Worm (Caenorhabditis elegans) whole organism, L2 larva: ENCODE data around the gene zip-12.

Experiments used
- C34F6.9 ChIP-seq: fragments of 150-350 bp; optimal IDR thresholded peaks from 2 replicates; lab custom pipeline; 2014; ENCODE audit warnings: missing biosample characterization, missing genetic modification characterization
- F13H6.1 ChIP-seq: sonication (generic microtip); optimal IDR thresholded peaks from 2 replicates; lab custom pipeline; 2016; ENCODE audit warnings: missing genetic modification characterization, missing compliant biosample characterization
- R02D3.7 ChIP-seq: fragments of 150-350 bp; optimal IDR thresholded peaks from 2 replicates; lab custom pipeline; 2014; ENCODE audit warnings: missing biosample characterization, missing genetic modification characterization
- Y55F3AM.14 ChIP-seq: fragments of 200-800 bp; sonication (Bioruptor generic); optimal IDR thresholded peaks from 2 replicates; lab custom pipeline; 2018; ENCODE audit warnings: mild to moderate bottlenecking, missing genetic modification characterization, missing compliant biosample characterization
- ZK546.5 ChIP-seq: sonication (generic microtip); optimal IDR thresholded peaks from 2 replicates; lab custom pipeline; 2017; ENCODE audit warnings: missing biosample characterization, missing genetic modification characterization
- alr-1 ChIP-seq: fragments of 150-350 bp; optimal IDR thresholded peaks from 2 replicates; lab custom pipeline; 2014; ENCODE audit warnings: missing biosample characterization, missing genetic modification characterization
- aly-2 ChIP-seq: fragments of 150-350 bp; optimal IDR thresholded peaks from 2 replicates; lab custom pipeline; 2014; ENCODE audit warnings: missing biosample characterization, missing genetic modification characterization
- ama-1 ChIP-seq: fragments of 150-350 bp; optimal IDR thresholded peaks from 2 replicates; lab custom pipeline; 2018; ENCODE audit warnings: inconsistent platforms
- blmp-1 ChIP-seq: sonication (generic microtip); optimal IDR thresholded peaks from 2 replicates; lab custom pipeline; 2017; ENCODE audit warnings: missing genetic modification characterization, mild to moderate bottlenecking, missing compliant biosample characterization, antibody characterized with exemption, moderate library complexity; ENCODE audit not compliant: insufficient read depth
- ceh-82 ChIP-seq: fragments of 150-350 bp; optimal IDR thresholded peaks from 2 replicates; lab custom pipeline; 2014; ENCODE audit warnings: missing biosample characterization, missing genetic modification characterization
- crh-2 ChIP-seq: sonication (generic microtip); optimal IDR thresholded peaks from 2 replicates; lab custom pipeline; 2017; ENCODE audit warnings: missing biosample characterization, missing genetic modification characterization
- dmd-4 ChIP-seq: sonication (generic microtip); optimal IDR thresholded peaks from 2 replicates; lab custom pipeline; 2017; ENCODE audit warnings: missing biosample characterization, missing genetic modification characterization
- egl-27 ChIP-seq: sonication (generic microtip); optimal IDR thresholded peaks from 3 replicates; lab custom pipeline; 2017; ENCODE audit warnings: missing biosample characterization, missing genetic modification reagents, missing genetic modification characterization
- elt-3 ChIP-seq: sonication (generic microtip); optimal IDR thresholded peaks from 2 replicates; lab custom pipeline; 2017; ENCODE audit warnings: missing biosample characterization, missing genetic modification characterization
- fos-1 ChIP-seq: fragments of 150-350 bp; optimal IDR thresholded peaks from 2 replicates; lab custom pipeline; 2014; ENCODE audit warnings: missing biosample characterization, missing genetic modification characterization
- gmeb-1 ChIP-seq: fragments of 150-350 bp; optimal IDR thresholded peaks from 2 replicates; lab custom pipeline; 2014; ENCODE audit warnings: missing biosample characterization, missing genetic modification characterization
- lin-11 ChIP-seq: fragments of 150-350 bp; sonication (generic microtip); optimal IDR thresholded peaks from 2 replicates; lab custom pipeline; 2014; ENCODE audit warnings: missing biosample characterization, missing genetic modification characterization, inconsistent platforms, mixed read lengths
- lin-13 ChIP-seq: fragments of 150-350 bp; optimal IDR thresholded peaks from 2 replicates; lab custom pipeline; 2014; ENCODE audit warnings: missing biosample characterization, missing genetic modification reagents, missing genetic modification characterization
- lin-39 ChIP-seq: fragments of 150-350 bp; optimal IDR thresholded peaks from 2 replicates; lab custom pipeline; 2014; ENCODE audit warnings: missing biosample characterization, missing genetic modification reagents, missing genetic modification characterization
- lsy-2 ChIP-seq, 2 experiments: fragments of 150-350 bp in 1 of 2; sonication (generic microtip) in 1 of 2; optimal IDR thresholded peaks; 2 replicates each; lab custom pipeline; 2014 to 2017; ENCODE audit warnings: missing biosample characterization in 2 of 2, missing genetic modification characterization in 2 of 2
- mab-5 ChIP-seq: fragments of 150-350 bp; optimal IDR thresholded peaks from 2 replicates; lab custom pipeline; 2014; ENCODE audit warnings: missing biosample characterization, missing genetic modification characterization
- mbf-1 ChIP-seq: sonication (generic microtip); optimal IDR thresholded peaks from 2 replicates; lab custom pipeline; 2017; ENCODE audit warnings: missing biosample characterization, missing genetic modification characterization
- mdl-1 ChIP-seq, 2 experiments: fragments of 150-350 bp in 1 of 2; sonication (generic microtip) in 1 of 2; optimal IDR thresholded peaks; 2 replicates each; lab custom pipeline; 2017; ENCODE audit warnings: missing biosample characterization in 2 of 2, missing genetic modification characterization in 2 of 2
- nhr-10 ChIP-seq: sonication (generic microtip); optimal IDR thresholded peaks from 2 replicates; lab custom pipeline; 2017; ENCODE audit warnings: missing biosample characterization, missing genetic modification characterization
- nhr-11 ChIP-seq: fragments of 150-350 bp; optimal IDR thresholded peaks from 2 replicates; lab custom pipeline; 2014; ENCODE audit warnings: missing biosample characterization, missing genetic modification characterization
- nhr-12 ChIP-seq: fragments of 150-350 bp; optimal IDR thresholded peaks from 2 replicates; lab custom pipeline; 2014; ENCODE audit warnings: missing biosample characterization, missing genetic modification characterization
- nhr-129 ChIP-seq: fragments of 150-350 bp; optimal IDR thresholded peaks from 2 replicates; lab custom pipeline; 2014; ENCODE audit warnings: missing biosample characterization, missing genetic modification characterization
- nhr-21 ChIP-seq: fragments of 150-350 bp; optimal IDR thresholded peaks from 2 replicates; lab custom pipeline; 2014; ENCODE audit warnings: missing biosample characterization, missing genetic modification characterization
- nhr-23 ChIP-seq: fragments of 150-350 bp; optimal IDR thresholded peaks from 2 replicates; lab custom pipeline; 2014; ENCODE audit warnings: missing biosample characterization, missing genetic modification reagents, missing genetic modification characterization
- nhr-25 ChIP-seq: fragments of 150-350 bp; sonication (generic microtip); optimal IDR thresholded peaks from 3 replicates; lab custom pipeline; 2014; ENCODE audit warnings: missing biosample characterization, missing genetic modification characterization
- nhr-6 ChIP-seq: fragments of 150-350 bp; optimal IDR thresholded peaks from 2 replicates; lab custom pipeline; 2014; ENCODE audit warnings: missing biosample characterization, missing genetic modification characterization
- nhr-77 ChIP-seq: fragments of 150-350 bp; optimal IDR thresholded peaks from 2 replicates; lab custom pipeline; 2014; ENCODE audit warnings: missing biosample characterization, missing genetic modification characterization
- peb-1 ChIP-seq: fragments of 150-350 bp; optimal IDR thresholded peaks from 2 replicates; lab custom pipeline; 2014; ENCODE audit warnings: missing biosample characterization, missing genetic modification characterization
- sem-4 ChIP-seq: fragments of 150-350 bp; optimal IDR thresholded peaks from 2 replicates; lab custom pipeline; 2014; ENCODE audit warnings: missing biosample characterization, missing genetic modification reagents, missing genetic modification characterization
- skn-1 ChIP-seq: sonication (generic microtip); optimal IDR thresholded peaks from 2 replicates; lab custom pipeline; 2017; ENCODE audit warnings: missing biosample characterization, missing genetic modification characterization
- sma-3 ChIP-seq: sonication (generic microtip); optimal IDR thresholded peaks from 2 replicates; lab custom pipeline; 2016; ENCODE audit warnings: missing genetic modification reagents, missing genetic modification characterization, missing compliant biosample characterization
- sma-9 ChIP-seq, 2 experiments: fragments of 150-350 bp in 1 of 2; sonication (generic microtip) in 1 of 2; optimal IDR thresholded peaks; 2 replicates each; lab custom pipeline; 2014 to 2016; ENCODE audit warnings: missing genetic modification characterization in 2 of 2, mild to moderate bottlenecking in 1 of 2, missing biosample characterization in 1 of 2, missing compliant biosample characterization in 1 of 2, missing genetic modification reagents in 1 of 2, moderate library complexity in 1 of 2
- snpc-4 ChIP-seq: fragments of 150-350 bp; optimal IDR thresholded peaks from 2 replicates; lab custom pipeline; 2014; ENCODE audit warnings: missing biosample characterization, missing genetic modification characterization
- unc-55 ChIP-seq: fragments of 150-350 bp; sonication (generic microtip); optimal IDR thresholded peaks from 3 replicates; lab custom pipeline; 2014; ENCODE audit warnings: missing biosample characterization, missing genetic modification reagents, missing genetic modification characterization
- unc-62 ChIP-seq: fragments of 150-350 bp; optimal IDR thresholded peaks from 2 replicates; lab custom pipeline; 2014; ENCODE audit warnings: missing biosample characterization, missing genetic modification reagents, missing genetic modification characterization
- zag-1 ChIP-seq: fragments of 150-350 bp; optimal IDR thresholded peaks from 2 replicates; lab custom pipeline; 2014; ENCODE audit warnings: missing biosample characterization, missing genetic modification characterization
- ztf-1 ChIP-seq: fragments of 200-800 bp; sonication (Bioruptor generic); conservative IDR thresholded peaks from 2 replicates; pipeline ENCODE4 v1.3.6; 2022; ENCODE audit warnings: missing genetic modification characterization, missing compliant biosample characterization
- ztf-11 ChIP-seq: sonication (generic microtip); optimal IDR thresholded peaks from 2 replicates; lab custom pipeline; 2017; ENCODE audit warnings: missing biosample characterization, missing genetic modification characterization
- ztf-4 ChIP-seq: fragments of 150-350 bp; optimal IDR thresholded peaks from 2 replicates; lab custom pipeline; 2014; ENCODE audit warnings: missing biosample characterization, missing genetic modification characterization

zip-12 gene

ce11 chrIII:12368462-12369306 is 41.0 kb downstream of the zip-12 start, which contains the start of gene his-72:
TSS of gene his-72 (minus strand) at chrIII:12369050.
- TF ChIP-seq sem-4 (tag; lab: Kevin White, UChicago) (peak; percentile 63), ama-1 (peak; percentile 93), ztf-4 (tag; lab: Kevin White, UChicago) (no peak), zag-1 (tag; lab: Kevin White, UChicago) (peak; percentile 9), nhr-25 (peak; percentile 62), aly-2 (tag; lab: Kevin White, UChicago) (no peak), elt-3 (tag; lab: Kevin White, UChicago) (no peak), ztf-11 (tag; lab: Kevin White, UChicago) (no peak), lin-39 (tag; lab: Kevin White, UChicago) (no peak), nhr-6 (tag; lab: Kevin White, UChicago) (peak; percentile 19), skn-1 (tag; lab: Kevin White, UChicago) (no peak), lin-11 (tag; lab: Kevin White, UChicago) (peak; percentile 8), egl-27 (no peak), nhr-21 (peak; percentile 8), dmd-4 (no peak), unc-62 (no peak), peb-1 (tag; lab: Kevin White, UChicago) (no peak), nhr-77 (tag; lab: Kevin White, UChicago) (no peak), mdl-1 (tag; optimal IDR thresholded peaks at IDR 0.05; lab: Kevin White, UChicago) (peak; percentile 29 to 62), nhr-23 (tag; lab: Kevin White, UChicago) (no peak), gmeb-1 (tag; lab: Kevin White, UChicago) (peak; percentile 47), nhr-12 (tag; lab: Kevin White, UChicago) (no peak), ZK546.5 (no peak), lsy-2 (tag; optimal IDR thresholded peaks at IDR 0.05; lab: Kevin White, UChicago) (peak in 1 of 2 experiments; percentile 65), lin-13 (GFP tag; lab: Kevin White, UChicago) (peak; percentile 77), mab-5 (tag; lab: Kevin White, UChicago) (peak; percentile 35), ztf-1 (GFP tag; lab: Robert Waterston, UW) (no peak), F13H6.1 (tag; lab: Kevin White, UChicago) (peak; percentile 52), alr-1 (tag; lab: Kevin White, UChicago) (no peak), ceh-82 (tag; lab: Kevin White, UChicago) (no peak), unc-55 (GFP tag; lab: Kevin White, UChicago) (peak; percentile 42), crh-2 (peak; percentile 9), nhr-10 (no peak), nhr-129 (tag; lab: Kevin White, UChicago) (peak; percentile 51), snpc-4 (tag; lab: Kevin White, UChicago) (no peak), C34F6.9 (tag; lab: Kevin White, UChicago) (peak; percentile 73), sma-9 (GFP tag; optimal IDR thresholded peaks at IDR 0.05; lab: Kevin White, UChicago) (peak; percentile 48), sma-9 (tag; optimal IDR thresholded peaks at IDR 0.05; lab: Kevin White, UChicago) (no peak), fos-1 (tag; lab: Kevin White, UChicago) (peak; percentile 7), blmp-1 (tag; lab: Kevin White, UChicago) (peak; percentile 10), nhr-11 (tag; lab: Kevin White, UChicago) (no peak), sma-3 (peak; percentile 17), mbf-1 (tag; lab: Kevin White, UChicago) (no peak), R02D3.7 (tag; lab: Kevin White, UChicago) (no peak), Y55F3AM.14 (no peak)
